Worm (Caenorhabditis elegans) whole organism, late embryonic: ENCODE data around the gene R10E4.6.
A peak's percentile ranks its signal among the peaks of the same experiment; 100 is the strongest.

Experiments
- F13H6.1 ChIP-seq: sonication (generic microtip); optimal IDR thresholded peaks from 2 replicates; lab custom pipeline; 2016; ENCODE audit warnings: missing genetic modification characterization, missing compliant biosample characterization
- K02D7.2 ChIP-seq: sonication (generic microtip); optimal IDR thresholded peaks from 2 replicates; lab custom pipeline; 2017; ENCODE audit warnings: mild to moderate bottlenecking, missing genetic modification characterization, missing compliant biosample characterization
- ahr-1 ChIP-seq: sonication (generic microtip); optimal IDR thresholded peaks from 2 replicates; lab custom pipeline; 2016; ENCODE audit warnings: missing genetic modification characterization, missing compliant biosample characterization
- ceh-18 ChIP-seq: sonication (generic microtip); optimal IDR thresholded peaks from 2 replicates; lab custom pipeline; 2016; ENCODE audit warnings: missing genetic modification characterization, missing compliant biosample characterization
- ceh-2 ChIP-seq: sonication (generic microtip); optimal IDR thresholded peaks from 2 replicates; lab custom pipeline; 2016; ENCODE audit warnings: missing genotype, missing genetic modification characterization, missing compliant biosample characterization
- ceh-24 ChIP-seq: sonication (generic microtip); optimal IDR thresholded peaks from 2 replicates; lab custom pipeline; 2016; ENCODE audit warnings: mild to moderate bottlenecking, missing genetic modification characterization, missing compliant biosample characterization
- ceh-31 ChIP-seq: sonication (generic microtip); optimal IDR thresholded peaks from 2 replicates; lab custom pipeline; 2016; ENCODE audit warnings: missing genetic modification characterization, missing compliant biosample characterization
- ceh-34 ChIP-seq: sonication (generic microtip); optimal IDR thresholded peaks from 2 replicates; lab custom pipeline; 2016; ENCODE audit warnings: mild to moderate bottlenecking, missing genetic modification characterization, missing compliant biosample characterization
- ceh-45 ChIP-seq: fragments of 200-800 bp; sonication (Bioruptor generic); IDR thresholded peaks from 2 replicates; pipeline ENCODE4 v1.3.6; 2022; ENCODE audit warnings: missing genetic modification reagents, missing genetic modification characterization, missing compliant biosample characterization
- ceh-6 ChIP-seq: fragments of 200-800 bp; sonication (Bioruptor generic); optimal IDR thresholded peaks from 2 replicates; lab custom pipeline; 2018; ENCODE audit warnings: mild to moderate bottlenecking, missing genetic modification characterization, missing compliant biosample characterization
- ceh-9 ChIP-seq: sonication (generic microtip); optimal IDR thresholded peaks from 2 replicates; lab custom pipeline; 2016; ENCODE audit warnings: mild to moderate bottlenecking, missing genetic modification characterization, inconsistent platforms, missing compliant biosample characterization
- dmd-4 ChIP-seq: sonication (generic microtip); optimal IDR thresholded peaks from 2 replicates; lab custom pipeline; 2016; ENCODE audit warnings: borderline replicate concordance, missing genetic modification characterization, missing compliant biosample characterization
- dve-1 ChIP-seq: sonication (generic microtip); optimal IDR thresholded peaks from 2 replicates; lab custom pipeline; 2017; ENCODE audit warnings: antibody characterized with exemption, mild to moderate bottlenecking, missing genetic modification characterization, missing compliant biosample characterization
- elt-4 ChIP-seq: sonication (generic microtip); optimal IDR thresholded peaks from 2 replicates; lab custom pipeline; 2016; ENCODE audit warnings: missing genetic modification characterization, missing compliant biosample characterization
- eyg-1 ChIP-seq: sonication (generic microtip); optimal IDR thresholded peaks from 2 replicates; lab custom pipeline; 2016; ENCODE audit warnings: missing genotype, missing genetic modification characterization, missing compliant biosample characterization
- fax-1 ChIP-seq: sonication (generic microtip); optimal IDR thresholded peaks from 2 replicates; lab custom pipeline; 2016; ENCODE audit warnings: missing genotype, missing genetic modification characterization, missing compliant biosample characterization
- fkh-6 ChIP-seq: sonication (generic microtip); optimal IDR thresholded peaks from 2 replicates; lab custom pipeline; 2016; ENCODE audit warnings: missing genetic modification characterization, missing compliant biosample characterization
- gmeb-2 ChIP-seq: sonication (generic microtip); optimal IDR thresholded peaks from 2 replicates; lab custom pipeline; 2016; ENCODE audit warnings: missing genetic modification characterization, inconsistent platforms, missing compliant biosample characterization
- hlh-13 ChIP-seq: fragments of 200-800 bp; sonication (Bioruptor generic); optimal IDR thresholded peaks from 2 replicates; lab custom pipeline; 2018; ENCODE audit warnings: mild to moderate bottlenecking, missing genetic modification characterization, missing compliant biosample characterization
- hlh-15 ChIP-seq: sonication (generic microtip); optimal IDR thresholded peaks from 2 replicates; lab custom pipeline; 2016; ENCODE audit warnings: missing genetic modification characterization, missing compliant biosample characterization
- hlh-30 ChIP-seq: sonication (generic microtip); optimal IDR thresholded peaks from 2 replicates; lab custom pipeline; 2017; ENCODE audit warnings: antibody characterized with exemption, missing genetic modification characterization, missing compliant biosample characterization; ENCODE audit not compliant: insufficient read depth
- hlh-6 ChIP-seq: sonication (generic microtip); optimal IDR thresholded peaks from 2 replicates; lab custom pipeline; 2016; ENCODE audit warnings: missing genotype, missing genetic modification characterization, missing compliant biosample characterization
- lin-11 ChIP-seq: fragments of 200-800 bp; sonication (Bioruptor generic); optimal IDR thresholded peaks from 2 replicates; lab custom pipeline; 2018; ENCODE audit warnings: mild to moderate bottlenecking, missing genetic modification characterization, missing compliant biosample characterization
- mec-3 ChIP-seq: sonication (generic microtip); optimal IDR thresholded peaks from 2 replicates; lab custom pipeline; 2016; ENCODE audit warnings: borderline replicate concordance, missing genetic modification characterization, missing compliant biosample characterization
- nfya-1 ChIP-seq: sonication (generic microtip); optimal IDR thresholded peaks from 2 replicates; lab custom pipeline; 2017; ENCODE audit warnings: missing genetic modification characterization, mild to moderate bottlenecking, missing compliant biosample characterization, antibody characterized with exemption, moderate library complexity
- nhr-232 ChIP-seq: sonication (generic microtip); optimal IDR thresholded peaks from 2 replicates; lab custom pipeline; 2016; ENCODE audit warnings: missing genetic modification characterization, missing compliant biosample characterization
- odd-2 ChIP-seq: sonication (generic microtip); optimal IDR thresholded peaks from 2 replicates; lab custom pipeline; 2017; ENCODE audit warnings: antibody characterized with exemption, mild to moderate bottlenecking, missing genetic modification characterization, missing compliant biosample characterization
- pha-2 ChIP-seq: sonication (generic microtip); optimal IDR thresholded peaks from 2 replicates; lab custom pipeline; 2017; ENCODE audit warnings: mild to moderate bottlenecking, missing genetic modification characterization, missing compliant biosample characterization
- pha-4 ChIP-seq: fragments of 150-350 bp; optimal IDR thresholded peaks from 2 replicates; lab custom pipeline; 2018; ENCODE audit warnings: missing biosample characterization, missing genetic modification reagents, missing genetic modification characterization
- pqm-1 ChIP-seq: sonication (generic microtip); optimal IDR thresholded peaks from 2 replicates; lab custom pipeline; 2016; ENCODE audit warnings: missing genetic modification characterization, missing compliant biosample characterization
- pros-1 ChIP-seq: fragments of 150-350 bp; optimal IDR thresholded peaks from 2 replicates; lab custom pipeline; 2014; ENCODE audit warnings: missing biosample characterization, missing genetic modification reagents, missing genetic modification characterization
- ref-2 ChIP-seq: sonication (generic microtip); optimal IDR thresholded peaks from 2 replicates; lab custom pipeline; 2016; ENCODE audit warnings: missing genetic modification characterization, missing compliant biosample characterization
- rnt-1 ChIP-seq: sonication (generic microtip); optimal IDR thresholded peaks from 2 replicates; lab custom pipeline; 2016; ENCODE audit warnings: missing genetic modification characterization, missing compliant biosample characterization
- sdc-2 ChIP-seq: sonication (generic microtip); optimal IDR thresholded peaks from 2 replicates; lab custom pipeline; 2016; ENCODE audit warnings: missing genotype, missing genetic modification characterization, missing compliant biosample characterization
- sox-2 ChIP-seq: fragments of 200-800 bp; sonication (Bioruptor generic); IDR thresholded peaks from 2 replicates; pipeline ENCODE4 v1.3.6; 2022; ENCODE audit warnings: missing genetic modification reagents, missing genetic modification characterization, missing compliant biosample characterization
- sox-4 ChIP-seq: sonication (generic microtip); optimal IDR thresholded peaks from 2 replicates; lab custom pipeline; 2017; ENCODE audit warnings: mild to moderate bottlenecking, missing genetic modification characterization, inconsistent platforms, missing compliant biosample characterization
- syd-9 ChIP-seq: sonication (generic microtip); optimal IDR thresholded peaks from 2 replicates; lab custom pipeline; 2016; ENCODE audit warnings: mild to moderate bottlenecking, missing genetic modification characterization, moderate library complexity, missing compliant biosample characterization
- tbx-2 ChIP-seq: sonication (generic microtip); optimal IDR thresholded peaks from 2 replicates; lab custom pipeline; 2016; ENCODE audit warnings: missing genetic modification characterization, missing compliant biosample characterization
- unc-3 ChIP-seq, 2 experiments: fragments of 200-800 bp in 1 of 2; sonication (Bioruptor generic) in 1 of 2; sonication (generic microtip) in 1 of 2; conservative IDR thresholded peaks in 1 of 2; optimal IDR thresholded peaks in 1 of 2; 2 replicates each; pipeline versions ENCODE4 v1.3.6 to Lab custom; 2016 to 2022; ENCODE audit warnings: missing compliant biosample characterization in 2 of 2, missing genetic modification characterization in 2 of 2, missing genetic modification reagents in 1 of 2
- unc-42 ChIP-seq: sonication (generic microtip); optimal IDR thresholded peaks from 2 replicates; lab custom pipeline; 2016; ENCODE audit warnings: missing genotype, missing genetic modification characterization, missing compliant biosample characterization
- unc-55 ChIP-seq: sonication (generic microtip); optimal IDR thresholded peaks from 2 replicates; lab custom pipeline; 2017; ENCODE audit warnings: missing biosample characterization, missing genetic modification reagents, missing genetic modification characterization
- unc-86 ChIP-seq: sonication (generic microtip); optimal IDR thresholded peaks from 2 replicates; lab custom pipeline; 2016; ENCODE audit warnings: missing genetic modification characterization, missing compliant biosample characterization
- ztf-16 ChIP-seq: sonication (generic microtip); optimal IDR thresholded peaks from 2 replicates; lab custom pipeline; 2017; ENCODE audit warnings: missing genetic modification characterization, missing compliant biosample characterization

Gene R10E4.6

DNA sequence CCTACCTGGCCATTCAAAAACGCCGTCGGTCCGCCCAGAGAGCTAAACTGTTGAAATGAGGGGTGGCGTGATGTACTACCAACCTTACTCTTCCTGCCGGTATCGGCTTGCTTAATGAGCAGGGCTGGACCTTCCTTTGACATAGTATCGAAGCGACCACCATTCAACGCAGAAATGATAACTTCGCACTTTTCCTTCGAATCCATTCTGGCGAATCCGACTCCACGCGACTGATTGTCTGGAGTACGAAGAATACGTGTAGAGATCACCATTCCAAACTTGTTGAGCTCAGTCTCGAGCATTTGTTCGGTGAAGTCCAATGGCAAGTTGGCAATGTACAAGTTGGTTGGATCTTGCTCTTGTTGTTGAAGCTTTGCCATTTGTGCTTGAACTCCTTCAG, 15.0 kb upstream of the R10E4.6 start:
- TF ChIP-seq K02D7.2 (tag; lab: Kevin White, UChicago) (no peak), ceh-24 (tag; lab: Kevin White, UChicago) (no peak), ceh-31 (tag; lab: Kevin White, UChicago) (no peak), nhr-232 (tag; lab: Kevin White, UChicago) (no peak), pha-2 (tag; lab: Kevin White, UChicago) (no peak), ceh-45 (GFP tag; lab: Robert Waterston, UW) (no peak), hlh-15 (tag; lab: Kevin White, UChicago) (no peak), rnt-1 (tag; lab: Kevin White, UChicago) (no peak), hlh-6 (tag; lab: Kevin White, UChicago) (no peak), sox-2 (no peak), pha-4 (no peak), pros-1 (tag; lab: Kevin White, UChicago) (no peak), ceh-18 (no peak), ref-2 (tag; lab: Kevin White, UChicago) (no peak), odd-2 (no peak), hlh-13 (no peak)
- TF ChIP-seq, all 69 proteins: peak for 0

DNA sequence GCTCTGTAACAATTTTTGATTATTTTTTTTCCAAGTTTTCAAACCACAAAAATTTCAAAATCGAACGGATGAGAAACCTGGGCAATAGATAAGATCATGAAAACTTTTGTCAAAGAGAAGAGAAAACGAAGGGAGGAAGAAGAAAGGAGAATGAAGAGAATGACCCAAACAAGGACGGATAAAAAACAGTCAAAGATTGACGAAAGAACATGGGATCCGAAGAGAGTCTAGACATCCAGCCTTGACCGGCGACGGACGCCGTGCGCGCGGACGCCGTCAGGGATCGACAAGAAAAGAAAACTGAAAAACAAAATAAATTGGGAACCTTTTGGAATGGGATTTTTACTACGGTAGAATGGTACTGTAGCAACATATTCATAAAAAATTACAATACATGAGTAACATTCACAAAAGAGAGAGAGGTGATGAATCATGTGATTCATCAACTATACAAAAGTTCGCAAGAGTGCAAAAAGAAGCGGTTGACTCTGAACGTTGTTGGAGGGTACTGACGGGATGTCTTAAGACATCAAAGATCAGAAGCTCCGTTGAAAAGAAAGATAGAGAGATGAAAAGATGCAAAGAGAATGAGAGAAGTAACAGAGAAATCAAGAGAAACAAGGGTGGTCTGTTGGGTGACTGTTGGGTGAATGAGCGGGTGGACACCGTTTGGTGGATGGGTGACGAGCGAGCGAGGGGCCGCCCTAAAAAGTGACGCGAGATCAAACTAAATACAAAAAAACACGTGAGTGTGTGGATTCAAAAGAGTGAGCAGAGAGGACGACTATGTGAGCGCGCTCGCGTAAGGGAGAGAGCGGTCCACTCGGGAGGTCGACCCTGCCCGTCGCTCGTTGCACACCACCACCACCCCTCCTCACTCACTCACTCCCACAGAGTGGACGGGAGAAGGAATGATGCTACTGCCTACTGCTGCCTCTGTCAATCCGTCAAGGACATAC, 12.7 kb upstream of the R10E4.6 start, which contains the start of gene sup-26:
TSS of gene sup-26 (minus strand) at position 10 of the 959 bp plus-strand sequence.
- TF ChIP-seq fkh-6 (tag; lab: Kevin White, UChicago) (peak; percentile 57), tbx-2 (peak; percentile 65), lin-11 (no peak), unc-55 (GFP tag; lab: Kevin White, UChicago) (peak; percentile 16), syd-9 (peak; percentile 6), ceh-45 (GFP tag; lab: Robert Waterston, UW) (no peak), eyg-1 (tag; lab: Kevin White, UChicago) (peak; percentile 52), unc-86 (no peak), sox-4 (tag; lab: Kevin White, UChicago) (peak; percentile 45), ref-2 (tag; lab: Kevin White, UChicago) (peak; percentile 65), fax-1 (tag; lab: Kevin White, UChicago) (no peak), hlh-6 (tag; lab: Kevin White, UChicago) (peak; percentile 40), pqm-1 (tag; lab: Kevin White, UChicago) (peak; percentile 7), unc-42 (peak; percentile 24), gmeb-2 (tag; lab: Kevin White, UChicago) (no peak), mec-3 (peak; percentile 29), hlh-30 (tag; lab: Kevin White, UChicago) (peak; percentile 84), dmd-4 (tag; lab: Kevin White, UChicago) (no peak), elt-4 (tag; lab: Kevin White, UChicago) (peak; percentile 85), ceh-18 (peak; percentile 33), ztf-16 (no peak), ahr-1 (tag; lab: Kevin White, UChicago) (no peak), unc-3 (GFP tag; conservative IDR thresholded peaks at IDR 0.05; lab: Robert Waterston, UW) (no peak), unc-3 (tag; optimal IDR thresholded peaks at IDR 0.05; lab: Kevin White, UChicago) (no peak), ceh-34 (tag; lab: Kevin White, UChicago) (peak; percentile 73), F13H6.1 (no peak), sdc-2 (tag; lab: Kevin White, UChicago) (peak; percentile 70), ceh-6 (GFP tag; lab: Kevin White, UChicago) (peak; percentile 19), ceh-31 (tag; lab: Kevin White, UChicago) (peak; percentile 41), ceh-9 (tag; lab: Kevin White, UChicago) (no peak), dve-1 (tag; lab: Kevin White, UChicago) (no peak), nfya-1 (tag; lab: Kevin White, UChicago) (peak; percentile 19), ceh-2 (tag; lab: Kevin White, UChicago) (peak; percentile 28)
